Fruit fly (Drosophila melanogaster) whole organism, prepupa: ENCODE results near the gene TotC.

Experiments
- Blimp-1 ChIP-seq: fragments of 200-800 bp; sonication (Bioruptor generic); optimal IDR thresholded peaks from 3 replicates; lab custom pipeline; 2017; ENCODE audit warnings: missing biosample characterization, missing genetic modification characterization, mild to moderate bottlenecking, moderate library complexity, missing genetic modification reagents
- CG10631 ChIP-seq: fragments of 200-800 bp; sonication (Bioruptor generic); optimal IDR thresholded peaks from 2 replicates; lab custom pipeline; 2016; ENCODE audit warnings: missing biosample characterization, missing genetic modification characterization
- CG10669 ChIP-seq: fragments of 200-800 bp; sonication (Bioruptor generic); optimal IDR thresholded peaks from 3 replicates; lab custom pipeline; 2018; ENCODE audit warnings: missing biosample characterization, mild to moderate bottlenecking, missing genetic modification characterization, moderate library complexity
- CG11294 ChIP-seq: fragments of 200-800 bp; sonication (Bioruptor generic); IDR thresholded peaks from 2 replicates; pipeline ENCODE4 v1.3.6; 2022; ENCODE audit warnings: missing biosample characterization, missing genetic modification characterization
- CG11902 ChIP-seq: fragments of 200-800 bp; sonication (Bioruptor generic); optimal IDR thresholded peaks from 3 replicates; lab custom pipeline; 2016; ENCODE audit warnings: missing biosample characterization, missing genetic modification characterization
- CG15336 ChIP-seq: fragments of 200-800 bp; sonication (Bioruptor generic); IDR thresholded peaks from 2 replicates; pipeline ENCODE4 v1.3.6; 2022; ENCODE audit warnings: missing biosample characterization, missing genetic modification characterization
- CG1621 ChIP-seq: fragments of 200-800 bp; sonication (Bioruptor generic); optimal IDR thresholded peaks from 3 replicates; lab custom pipeline; 2018; ENCODE audit warnings: missing biosample characterization, mild to moderate bottlenecking, missing genetic modification characterization
- CG16779 ChIP-seq: fragments of 200-800 bp; sonication (Bioruptor generic); optimal IDR thresholded peaks from 3 replicates; lab custom pipeline; 2017; ENCODE audit warnings: missing biosample characterization, mild to moderate bottlenecking, missing genetic modification characterization
- CG3032 ChIP-seq: fragments of 200-800 bp; optimal IDR thresholded peaks from 2 replicates; lab custom pipeline; 2019; ENCODE audit warnings: missing biosample characterization, mild to moderate bottlenecking, missing genetic modification characterization, moderate library complexity
- CG31627 ChIP-seq: fragments of 200-800 bp; sonication (Bioruptor generic); optimal IDR thresholded peaks from 3 replicates; lab custom pipeline; 2016; ENCODE audit warnings: missing biosample characterization, missing genetic modification characterization
- CG32006 ChIP-seq: fragments of 200-800 bp; sonication (Bioruptor generic); optimal IDR thresholded peaks from 3 replicates; lab custom pipeline; 2017; ENCODE audit warnings: missing biosample characterization, mild to moderate bottlenecking, missing genetic modification characterization
- CG34406 ChIP-seq: fragments of 200-800 bp; sonication (Bioruptor generic); optimal IDR thresholded peaks from 3 replicates; lab custom pipeline; 2016; ENCODE audit warnings: missing biosample characterization, missing genetic modification characterization
- CG3919 ChIP-seq: fragments of 200-800 bp; sonication (Bioruptor generic); optimal IDR thresholded peaks from 3 replicates; lab custom pipeline; 2016; ENCODE audit warnings: missing biosample characterization, missing genetic modification characterization
- CG4318 ChIP-seq: fragments of 200-800 bp; sonication (Bioruptor generic); optimal IDR thresholded peaks from 3 replicates; lab custom pipeline; 2017; ENCODE audit warnings: missing biosample characterization, mild to moderate bottlenecking, missing genetic modification characterization
- CG6163 ChIP-seq: fragments of 200-800 bp; sonication (Bioruptor generic); IDR thresholded peaks from 3 replicates; pipeline ENCODE4 v1.3.6; 2022; ENCODE audit warnings: missing biosample characterization, missing genetic modification characterization
- CG6276 ChIP-seq: fragments of 200-800 bp; sonication (Bioruptor generic); optimal IDR thresholded peaks from 2 replicates; lab custom pipeline; 2017; ENCODE audit warnings: missing biosample characterization, mild to moderate bottlenecking, missing genetic modification characterization
- CG6792 ChIP-seq: fragments of 200-800 bp; sonication (Bioruptor generic); optimal IDR thresholded peaks from 3 replicates; lab custom pipeline; 2016; ENCODE audit warnings: missing biosample characterization, missing genetic modification characterization
- CG6808 ChIP-seq: fragments of 200-800 bp; sonication (Bioruptor generic); optimal IDR thresholded peaks from 3 replicates; lab custom pipeline; 2017; ENCODE audit warnings: missing biosample characterization, missing genetic modification characterization, mild to moderate bottlenecking, moderate library complexity, missing genetic modification reagents
- CG6854 ChIP-seq: fragments of 200-800 bp; sonication (Bioruptor generic); optimal IDR thresholded peaks from 2 replicates; lab custom pipeline; 2017; ENCODE audit warnings: missing biosample characterization, mild to moderate bottlenecking, missing genetic modification characterization
- CG7368 ChIP-seq: fragments of 200-800 bp; sonication (Bioruptor generic); optimal IDR thresholded peaks from 3 replicates; lab custom pipeline; 2016; ENCODE audit warnings: missing biosample characterization, missing genetic modification characterization
- CG8319 ChIP-seq: fragments of 200-800 bp; sonication (Bioruptor generic); optimal IDR thresholded peaks from 3 replicates; lab custom pipeline; 2016; ENCODE audit warnings: missing biosample characterization, missing genetic modification characterization
- CG8632 ChIP-seq: fragments of 200-800 bp; sonication (Bioruptor generic); optimal IDR thresholded peaks from 3 replicates; lab custom pipeline; 2016; ENCODE audit warnings: missing biosample characterization, missing genetic modification characterization
- Eip75B ChIP-seq: fragments of 200-800 bp; sonication (Bioruptor generic); optimal IDR thresholded peaks from 3 replicates; lab custom pipeline; 2016; ENCODE audit warnings: missing biosample characterization, missing genetic modification characterization
- Eip93F ChIP-seq: fragments of 200-800 bp; sonication (Bioruptor generic); optimal IDR thresholded peaks from 2 replicates; lab custom pipeline; 2016; ENCODE audit warnings: missing biosample characterization, mild to moderate bottlenecking, missing genetic modification characterization
- Ets21C ChIP-seq: fragments of 200-800 bp; sonication (Bioruptor generic); optimal IDR thresholded peaks from 3 replicates; lab custom pipeline; 2016; ENCODE audit warnings: missing biosample characterization, missing genetic modification characterization
- Ets96B ChIP-seq: fragments of 200-800 bp; optimal IDR thresholded peaks from 2 replicates; lab custom pipeline; 2019; ENCODE audit warnings: missing biosample characterization, mild to moderate bottlenecking, missing genetic modification characterization, moderate library complexity
- Gug ChIP-seq: fragments of 200-800 bp; sonication (Bioruptor generic); IDR thresholded peaks from 2 replicates; pipeline ENCODE4 v1.3.6; 2022; ENCODE audit warnings: missing biosample characterization, missing genetic modification characterization
- Hr38 ChIP-seq: sonication (Bioruptor generic); optimal IDR thresholded peaks from 2 replicates; lab custom pipeline; 2016; ENCODE audit warnings: missing biosample characterization, missing genetic modification characterization
- Hr39 ChIP-seq: fragments of 200-800 bp; sonication (Bioruptor generic); optimal IDR thresholded peaks from 2 replicates; lab custom pipeline; 2016; ENCODE audit warnings: missing biosample characterization, missing genetic modification characterization
- Lpt ChIP-seq: fragments of 200-800 bp; sonication (Bioruptor generic); optimal IDR thresholded peaks from 3 replicates; lab custom pipeline; 2016; ENCODE audit warnings: missing biosample characterization, missing genetic modification characterization
- Met ChIP-seq: fragments of 200-800 bp; sonication (Bioruptor generic); optimal IDR thresholded peaks from 3 replicates; lab custom pipeline; 2016; ENCODE audit warnings: missing biosample characterization, missing genetic modification characterization
- OdsH ChIP-seq: fragments of 200-800 bp; sonication (Bioruptor generic); optimal IDR thresholded peaks from 3 replicates; lab custom pipeline; 2016; ENCODE audit warnings: missing biosample characterization, missing genetic modification characterization
- Smox ChIP-seq: fragments of 200-800 bp; sonication (Bioruptor generic); optimal IDR thresholded peaks from 3 replicates; lab custom pipeline; 2016; ENCODE audit warnings: missing biosample characterization, missing genetic modification characterization
- Sox102F ChIP-seq: fragments of 200-800 bp; sonication (Bioruptor generic); optimal IDR thresholded peaks from 2 replicates; lab custom pipeline; 2016; ENCODE audit warnings: missing biosample characterization, mild to moderate bottlenecking, missing genetic modification characterization
- Sox15 ChIP-seq: fragments of 200-800 bp; sonication (Bioruptor generic); optimal IDR thresholded peaks from 3 replicates; lab custom pipeline; 2016; ENCODE audit warnings: missing biosample characterization, missing genetic modification characterization
- acj6 ChIP-seq: fragments of 200-800 bp; sonication (Bioruptor generic); optimal IDR thresholded peaks from 3 replicates; lab custom pipeline; 2016; ENCODE audit warnings: missing biosample characterization, missing genetic modification characterization
- cyc ChIP-seq: fragments of 200-800 bp; sonication (Bioruptor generic); optimal IDR thresholded peaks from 3 replicates; lab custom pipeline; 2016; ENCODE audit warnings: missing biosample characterization, missing genetic modification characterization
- dac ChIP-seq: fragments of 200-800 bp; sonication (Bioruptor generic); optimal IDR thresholded peaks from 2 replicates; lab custom pipeline; 2017; ENCODE audit warnings: missing biosample characterization, mild to moderate bottlenecking, missing genetic modification characterization
- dsx ChIP-seq: fragments of 200-800 bp; optimal IDR thresholded peaks from 3 replicates; lab custom pipeline; 2019; ENCODE audit warnings: missing biosample characterization, mild to moderate bottlenecking, missing genetic modification characterization, moderate library complexity; ENCODE audit not compliant: poor library complexity, severe bottlenecking
- eg ChIP-seq: fragments of 200-800 bp; sonication (Bioruptor generic); IDR thresholded peaks from 3 replicates; pipeline ENCODE4 v1.3.6; 2022; ENCODE audit warnings: missing biosample characterization, missing genetic modification characterization
- esn ChIP-seq: fragments of 200-800 bp; sonication (Bioruptor generic); optimal IDR thresholded peaks from 2 replicates; lab custom pipeline; 2016; ENCODE audit warnings: missing biosample characterization, mild to moderate bottlenecking, missing genetic modification characterization, moderate library complexity
- fd59A ChIP-seq: fragments of 200-800 bp; sonication (Bioruptor generic); optimal IDR thresholded peaks from 2 replicates; lab custom pipeline; 2017; ENCODE audit warnings: missing biosample characterization, mild to moderate bottlenecking, missing genetic modification characterization, missing genetic modification reagents
- fd85E ChIP-seq: fragments of 200-800 bp; sonication (Bioruptor generic); optimal IDR thresholded peaks from 3 replicates; lab custom pipeline; 2016; ENCODE audit warnings: missing biosample characterization, missing genetic modification characterization
- fkh ChIP-seq: fragments of 200-800 bp; sonication (Bioruptor generic); optimal IDR thresholded peaks from 3 replicates; lab custom pipeline; 2017; ENCODE audit warnings: missing biosample characterization, mild to moderate bottlenecking, missing genetic modification characterization, moderate library complexity
- lz ChIP-seq: fragments of 200-800 bp; sonication (Bioruptor generic); optimal IDR thresholded peaks from 3 replicates; lab custom pipeline; 2016; ENCODE audit warnings: missing biosample characterization, missing genetic modification characterization
- net ChIP-seq: fragments of 200-800 bp; sonication (Bioruptor generic); optimal IDR thresholded peaks from 3 replicates; lab custom pipeline; 2016; ENCODE audit warnings: missing biosample characterization, missing genetic modification characterization
- pdm3 ChIP-seq: fragments of 200-800 bp; sonication (Bioruptor generic); optimal IDR thresholded peaks from 3 replicates; lab custom pipeline; 2016; ENCODE audit warnings: missing biosample characterization, missing genetic modification characterization
- salr ChIP-seq, 2 experiments: fragments of 200-800 bp; sonication (Bioruptor generic); optimal IDR thresholded peaks; 3 replicates each; lab custom pipeline; 2016 to 2018; ENCODE audit warnings: missing biosample characterization in 2 of 2, missing genetic modification characterization in 2 of 2, mild to moderate bottlenecking in 1 of 2
- spab ChIP-seq: fragments of 200-800 bp; sonication (Bioruptor generic); optimal IDR thresholded peaks from 2 replicates; lab custom pipeline; 2017; ENCODE audit warnings: missing biosample characterization, mild to moderate bottlenecking, missing genetic modification characterization, missing genetic modification reagents
- ss ChIP-seq, 2 experiments: fragments of 200-800 bp; sonication (Bioruptor generic); optimal IDR thresholded peaks; 2 replicates in 1 of 2; 3 replicates in 1 of 2; lab custom pipeline; 2017 to 2018; ENCODE audit warnings: mild to moderate bottlenecking in 2 of 2, missing biosample characterization in 2 of 2, missing genetic modification characterization in 2 of 2, moderate library complexity in 1 of 2
- topi ChIP-seq: fragments of 200-800 bp; sonication (Bioruptor generic); optimal IDR thresholded peaks from 3 replicates; lab custom pipeline; 2016; ENCODE audit warnings: missing biosample characterization, missing genetic modification characterization
- vri ChIP-seq: fragments of 200-800 bp; sonication (Bioruptor generic); optimal IDR thresholded peaks from 3 replicates; lab custom pipeline; 2016; ENCODE audit warnings: missing biosample characterization, mild to moderate bottlenecking, missing genetic modification characterization

TotC gene

DNA sequence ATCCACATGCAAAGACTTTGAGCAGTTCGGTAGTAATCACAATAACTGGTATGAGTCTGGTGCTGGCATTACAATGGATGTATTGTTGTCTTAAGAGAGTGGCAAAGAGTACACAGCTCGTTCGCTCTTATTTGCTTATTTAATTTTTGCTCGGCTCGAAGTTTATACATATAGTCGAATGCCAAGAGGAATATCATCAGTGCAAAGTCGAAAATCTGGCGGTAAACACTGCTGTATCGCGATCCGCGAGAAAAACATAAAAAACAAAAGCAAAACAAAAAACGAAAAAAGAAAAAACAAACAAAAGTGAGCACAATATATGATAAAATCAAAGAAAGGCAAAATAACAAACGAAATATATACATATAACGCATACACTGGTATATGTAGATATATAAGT, 41.3 kb downstream of the TotC start, which contains the start of gene hdly:
TSS of gene hdly (plus strand) at position 194 of the 400 bp plus-strand sequence.
- TF ChIP-seq CG32006 (peak; percentile 94), Eip75B (GFP tag; lab: Kevin White, UChicago) (peak; percentile 92), CG6854 (GFP tag; lab: Kevin White, UChicago) (peak; percentile 99), Ets21C (GFP tag; lab: Kevin White, UChicago) (peak; percentile 42), cyc (peak; percentile 68), Smox (GFP tag; lab: Kevin White, UChicago) (peak; percentile 80), CG34406 (GFP tag; lab: Kevin White, UChicago) (peak; percentile 91), esn (GFP tag; lab: Kevin White, UChicago) (peak; percentile 84), dsx (GFP tag; lab: Kevin White, UChicago) (peak; percentile 96), Hr39 (GFP tag; lab: Kevin White, UChicago) (peak; percentile 41), spab (peak; percentile 98), Eip93F (GFP tag; lab: Kevin White, UChicago) (peak; percentile 63), dac (GFP tag; lab: Kevin White, UChicago) (peak; percentile 92), fkh (GFP tag; lab: Kevin White, UChicago) (peak; percentile 86), CG10669 (GFP tag; lab: Kevin White, UChicago) (peak; percentile 98), Gug (GFP tag; lab: Robert Waterston, UW) (peak; percentile 95), CG11294 (GFP tag; lab: Robert Waterston, UW) (peak; percentile 87; the same call in 1 of the 2 replicates), CG8632 (GFP tag; lab: Kevin White, UChicago) (peak; percentile 88), CG6276 (GFP tag; lab: Kevin White, UChicago) (peak; percentile 99), Met (GFP tag; lab: Kevin White, UChicago) (peak; percentile 86), vri (GFP tag; lab: Kevin White, UChicago) (peak; percentile 95), net (GFP tag; lab: Kevin White, UChicago) (peak; percentile 99), CG31627 (peak; percentile 39), CG15336 (GFP tag; lab: Robert Waterston, UW) (peak; percentile 98), Lpt (peak; percentile 97), Ets96B (tag; lab: Kevin White, UChicago) (peak; percentile 98), CG16779 (tag; lab: Kevin White, UChicago) (peak; percentile 99), CG4318 (GFP tag; lab: Kevin White, UChicago) (peak; percentile 55), CG1621 (tag; lab: Kevin White, UChicago) (peak; percentile 98), fd85E (GFP tag; lab: Kevin White, UChicago) (peak; percentile 87), eg (GFP tag; lab: Robert Waterston, UW) (peak; percentile 100), Blimp-1 (GFP tag; lab: Kevin White, UChicago) (peak; percentile 88), Hr38 (GFP tag; lab: Kevin White, UChicago) (peak; percentile 91), CG6163 (GFP tag; lab: Robert Waterston, UW) (peak; percentile 99), salr (GFP tag; optimal IDR thresholded peaks at IDR 0.05; lab: Kevin White, UChicago) (peak; percentile 96 to 97), CG3919 (GFP tag; lab: Kevin White, UChicago) (peak; percentile 88), CG6808 (GFP tag; lab: Kevin White, UChicago) (peak; percentile 97), CG8319 (GFP tag; lab: Kevin White, UChicago) (peak; percentile 67), fd59A (GFP tag; lab: Kevin White, UChicago) (peak; percentile 84), Sox102F (peak; percentile 94), lz (GFP tag; lab: Kevin White, UChicago) (peak; percentile 71), acj6 (GFP tag; lab: Kevin White, UChicago) (peak; percentile 62), CG10631 (peak; percentile 74), CG6792 (GFP tag; lab: Kevin White, UChicago) (peak; percentile 72), CG3032 (tag; lab: Kevin White, UChicago) (peak; percentile 96), ss (GFP tag; optimal IDR thresholded peaks at IDR 0.05; lab: Kevin White, UChicago) (peak; percentile 100), CG7368 (GFP tag; lab: Kevin White, UChicago) (peak; percentile 94), pdm3 (GFP tag; lab: Kevin White, UChicago) (peak; percentile 93), OdsH (GFP tag; lab: Kevin White, UChicago) (peak; percentile 87), Sox15 (GFP tag; lab: Kevin White, UChicago) (no peak), topi (GFP tag; lab: Kevin White, UChicago) (peak; percentile 86), CG11902 (GFP tag; lab: Kevin White, UChicago) (no peak)
